Fruit fly (Drosophila melanogaster): Measurements from ENCODE around the gene mthl11.

DNA sequence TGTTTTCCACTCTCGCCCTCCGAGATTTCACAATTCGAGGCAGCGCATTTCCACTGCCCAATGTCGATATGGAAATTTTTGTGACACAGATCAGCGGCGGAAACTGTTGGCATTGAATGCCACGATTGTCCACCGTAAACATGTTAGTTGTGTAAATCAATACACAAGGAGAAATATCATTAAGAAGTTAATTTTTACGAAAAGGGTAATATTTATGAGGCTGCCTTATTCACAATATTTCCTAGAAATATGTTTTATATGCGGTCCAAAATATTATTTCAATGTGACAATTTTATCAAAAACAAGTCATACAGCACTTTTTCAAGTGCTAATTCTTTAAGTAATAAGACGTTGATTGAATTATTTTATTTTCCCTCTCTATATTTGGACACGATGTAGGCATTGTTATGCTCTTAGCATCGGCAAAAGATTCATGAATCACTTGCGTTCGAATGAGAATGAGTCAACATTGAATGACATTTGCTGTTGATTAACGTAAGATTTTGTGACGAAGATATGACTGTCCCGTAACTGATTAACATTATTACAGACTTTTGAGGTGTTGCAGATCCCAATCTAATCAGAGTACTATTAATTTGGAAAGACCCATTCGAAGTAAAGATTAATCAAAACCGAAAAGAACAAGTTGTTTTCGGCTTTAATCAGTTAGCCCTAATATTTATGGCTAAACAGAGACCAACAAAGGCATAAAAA lies 7.0 kb upstream of the mthl11 start:
- TF ChIP-seq CG6854 (GFP tag; optimal IDR thresholded peaks at IDR 0.05) (no peak), fd59A (GFP tag; optimal IDR thresholded peaks at IDR 0.05) (no peak), CG8319 (GFP tag; optimal IDR thresholded peaks at IDR 0.05) (no peak), CG16779 (tag; optimal IDR thresholded peaks at IDR 0.05) (no peak), CG31627 (GFP tag; optimal IDR thresholded peaks at IDR 0.05) (peak; percentile 14), CG32006 (GFP tag; optimal IDR thresholded peaks at IDR 0.05) (no peak), Hr39 (GFP tag; optimal IDR thresholded peaks at IDR 0.05) (no peak), salr (GFP tag; optimal IDR thresholded peaks at IDR 0.05) (no peak), eg (GFP tag; IDR thresholded peaks at IDR 0.05) (peak; percentile 63; the same call in 2 of the 3 replicates), vri (GFP tag; optimal IDR thresholded peaks at IDR 0.05) (peak; percentile 84)

Data from whole organism, prepupa.